Fruit fly (Drosophila melanogaster): ENCODE measurements around the gene slow.

The slow gene

DNA sequence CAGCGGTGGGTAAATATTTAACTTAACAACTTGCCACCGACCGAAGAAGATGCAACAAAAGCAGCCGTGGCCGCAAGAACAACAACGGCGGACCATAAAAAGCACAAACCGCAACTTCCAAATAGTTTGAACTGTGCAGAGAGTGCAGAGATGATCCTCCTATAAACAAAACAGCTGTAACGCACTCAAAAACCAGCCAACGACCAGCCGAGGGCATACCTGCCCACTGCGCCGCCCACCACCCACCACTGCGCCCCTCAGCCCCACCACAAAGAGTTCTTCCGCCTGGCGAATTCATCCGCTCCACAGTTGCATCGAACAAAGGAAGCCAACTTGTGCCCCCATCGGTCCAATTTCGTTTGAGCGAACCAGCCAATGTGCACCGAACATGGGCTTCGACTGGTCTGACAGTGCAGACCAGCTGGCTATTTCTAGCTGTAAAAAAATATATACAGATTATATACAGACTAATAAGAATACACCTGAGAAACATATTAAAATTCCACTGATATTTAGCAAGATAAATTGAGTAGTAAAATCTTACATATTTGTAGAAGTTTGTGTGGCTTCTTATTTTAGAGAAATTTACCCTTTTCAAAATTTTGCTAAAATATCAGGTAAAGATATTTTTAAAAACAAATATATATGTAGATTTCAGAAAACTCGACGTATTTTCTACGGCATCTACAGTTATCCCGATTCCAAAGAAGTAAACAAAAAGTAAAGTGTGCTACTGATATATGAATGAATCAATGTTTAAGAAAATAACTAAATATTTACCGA lies 508 bp upstream of the slow start:
- TF ChIP-seq CG34367 (tag; optimal IDR thresholded peaks at IDR 0.05) (no peak), CG17806 (tag; optimal IDR thresholded peaks at IDR 0.05) (no peak), D1 (tag; optimal IDR thresholded peaks at IDR 0.05) (no peak), CG10348 (GFP tag; IDR thresholded peaks at IDR 0.05) (no peak), Pif1B (GFP tag; optimal IDR thresholded peaks at IDR 0.05) (no peak), CG14655 (GFP tag; optimal IDR thresholded peaks at IDR 0.05) (peak; percentile 26), CG12605 (GFP tag; IDR thresholded peaks at IDR 0.05) (no peak), CG8301 (tag; optimal IDR thresholded peaks at IDR 0.05) (no peak), CG9948 (tag; optimal IDR thresholded peaks at IDR 0.05) (no peak), CG32121 (GFP tag; IDR thresholded peaks at IDR 0.05) (no peak; the same call in 1 of the 2 replicates), CG13204 (GFP tag; optimal IDR thresholded peaks at IDR 0.05) (peak; percentile 82), EcR (GFP tag; optimal IDR thresholded peaks at IDR 0.05) (peak; percentile 62), rn (GFP tag; IDR thresholded peaks at IDR 0.05) (no peak), fd96Ca (GFP tag; IDR thresholded peaks at IDR 0.05) (no peak), Ets98B (GFP tag; IDR thresholded peaks at IDR 0.05) (peak; percentile 14; the same call in 1 of the 2 replicates), CG8159 (tag; optimal IDR thresholded peaks at IDR 0.05) (peak; percentile 28), CG15710 (tag; optimal IDR thresholded peaks at IDR 0.05) (no peak), CG4496 (GFP tag; IDR thresholded peaks at IDR 0.05) (peak; percentile 51; the same call in 2 of the 3 replicates), gl (tag; optimal IDR thresholded peaks at IDR 0.05) (no peak), Pif1A (GFP tag; optimal IDR thresholded peaks at IDR 0.05) (no peak), Snoo (tag; optimal IDR thresholded peaks at IDR 0.05) (no peak)

DNA sequence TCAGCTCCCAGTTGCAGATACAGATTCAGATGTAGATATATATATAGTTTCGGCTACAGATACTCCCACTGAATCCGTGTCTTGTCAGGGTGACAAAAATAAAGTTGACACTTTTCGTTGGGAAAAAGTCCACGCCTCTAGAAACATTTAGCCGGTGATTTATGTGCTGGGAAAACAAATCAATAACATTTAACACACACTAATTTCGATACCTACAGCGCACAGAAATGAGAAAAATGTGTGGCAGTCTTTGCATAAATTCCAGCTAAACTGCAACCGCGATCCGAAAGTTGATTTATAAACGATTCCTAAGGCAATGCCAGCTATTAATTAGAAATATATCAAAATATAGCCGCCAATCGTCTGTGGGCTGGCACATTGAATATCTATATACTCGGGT lies 4.0 kb downstream of the slow start:
- TF ChIP-seq Pif1B (GFP tag; optimal IDR thresholded peaks at IDR 0.05) (no peak), CG15710 (tag; optimal IDR thresholded peaks at IDR 0.05) (no peak), CG32121 (GFP tag; IDR thresholded peaks at IDR 0.05) (no peak), gl (tag; optimal IDR thresholded peaks at IDR 0.05) (no peak), CG10348 (GFP tag; IDR thresholded peaks at IDR 0.05) (no peak), CG8301 (tag; optimal IDR thresholded peaks at IDR 0.05) (no peak), EcR (GFP tag; optimal IDR thresholded peaks at IDR 0.05) (no peak), CG8159 (tag; optimal IDR thresholded peaks at IDR 0.05) (no peak), CG34367 (tag; optimal IDR thresholded peaks at IDR 0.05) (no peak), CG13204 (GFP tag; optimal IDR thresholded peaks at IDR 0.05) (no peak), CG9948 (tag; optimal IDR thresholded peaks at IDR 0.05) (no peak), Pif1A (GFP tag; optimal IDR thresholded peaks at IDR 0.05) (no peak), fd96Ca (GFP tag; IDR thresholded peaks at IDR 0.05) (no peak), CG14655 (GFP tag; optimal IDR thresholded peaks at IDR 0.05) (no peak)

DNA sequence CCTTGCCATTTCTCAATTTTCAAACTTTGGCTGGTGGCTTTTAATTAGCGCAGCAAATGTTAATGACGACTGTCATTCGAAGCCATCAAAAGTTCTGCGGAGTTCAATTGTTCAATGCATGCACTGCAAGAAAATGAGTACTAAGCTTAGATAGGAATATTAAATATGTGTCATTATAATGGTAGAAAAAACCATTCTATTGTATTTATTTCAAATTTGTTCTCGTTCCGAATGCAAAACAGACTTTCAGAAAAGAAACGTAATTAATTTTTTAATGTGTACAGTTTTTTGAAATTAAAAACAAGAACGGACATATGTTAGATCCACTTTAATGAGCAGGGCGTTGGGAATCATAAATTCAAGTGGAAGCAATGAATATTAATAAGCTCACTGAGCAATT lies 4.9 kb downstream of the slow start:
- no peak for TF ChIP-seq CG8301 (tag; optimal IDR thresholded peaks at IDR 0.05)
- no peak for TF ChIP-seq Ets98B (GFP tag; IDR thresholded peaks at IDR 0.05)
- no peak for TF ChIP-seq Snoo (tag; optimal IDR thresholded peaks at IDR 0.05)
- TF ChIP-seq CG17806 (tag; optimal IDR thresholded peaks at IDR 0.05): no peak
- no peak for TF ChIP-seq D1 (tag; optimal IDR thresholded peaks at IDR 0.05)
- TF ChIP-seq gl (tag; optimal IDR thresholded peaks at IDR 0.05): no peak
- TF ChIP-seq CG4496 (GFP tag; IDR thresholded peaks at IDR 0.05): no peak
- TF ChIP-seq CG13204 (GFP tag; optimal IDR thresholded peaks at IDR 0.05): no peak
- no peak for TF ChIP-seq CG14655 (GFP tag; optimal IDR thresholded peaks at IDR 0.05)
- no peak for TF ChIP-seq CG10348 (GFP tag; IDR thresholded peaks at IDR 0.05)
- no peak for TF ChIP-seq CG15710 (tag; optimal IDR thresholded peaks at IDR 0.05)
- TF ChIP-seq CG34367 (tag; optimal IDR thresholded peaks at IDR 0.05): no peak
- TF ChIP-seq CG9948 (tag; optimal IDR thresholded peaks at IDR 0.05): no peak
- no peak for TF ChIP-seq rn (GFP tag; IDR thresholded peaks at IDR 0.05)
- TF ChIP-seq Pif1B (GFP tag; optimal IDR thresholded peaks at IDR 0.05): no peak
- TF ChIP-seq CG12605 (GFP tag; IDR thresholded peaks at IDR 0.05): no peak
- TF ChIP-seq fd96Ca (GFP tag; IDR thresholded peaks at IDR 0.05): no peak
- TF ChIP-seq Pif1A (GFP tag; optimal IDR thresholded peaks at IDR 0.05): no peak
- TF ChIP-seq CG8159 (tag; optimal IDR thresholded peaks at IDR 0.05): no peak
- no peak for TF ChIP-seq EcR (GFP tag; optimal IDR thresholded peaks at IDR 0.05)

DNA sequence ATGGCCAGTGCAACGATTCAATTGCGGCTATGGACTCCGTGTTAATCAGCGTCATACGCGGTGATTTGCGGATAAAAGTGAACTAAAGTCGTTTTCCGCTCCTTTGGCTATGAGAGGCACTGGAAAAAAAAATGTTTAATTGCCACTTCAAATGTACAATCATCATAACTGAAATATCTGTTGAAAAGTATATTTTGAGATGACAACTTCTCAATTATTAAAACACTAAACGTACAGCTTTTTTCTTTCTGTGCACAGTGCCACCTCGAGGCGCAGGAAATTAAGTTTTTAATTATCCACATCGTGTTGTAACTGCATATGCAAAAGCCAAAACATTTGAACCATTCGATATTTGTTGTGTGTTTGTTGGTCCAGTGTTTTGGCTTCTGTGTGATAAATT lies 8.6 kb downstream of the slow start:
- TF ChIP-seq CG4496 (GFP tag; IDR thresholded peaks at IDR 0.05): peak; percentile 89
- peak; percentile 18 for TF ChIP-seq Pif1B (GFP tag; optimal IDR thresholded peaks at IDR 0.05)
- TF ChIP-seq CG13204 (GFP tag; optimal IDR thresholded peaks at IDR 0.05): no peak
- TF ChIP-seq EcR (GFP tag; optimal IDR thresholded peaks at IDR 0.05): no peak
- TF ChIP-seq CG10348 (GFP tag; IDR thresholded peaks at IDR 0.05): 0 out of 2 replicates have a peak, but pooled peaks have one; percentile 23
- peak; percentile 11 for TF ChIP-seq CG8159 (tag; optimal IDR thresholded peaks at IDR 0.05)
- TF ChIP-seq gl (tag; optimal IDR thresholded peaks at IDR 0.05): no peak
- TF ChIP-seq Ets98B (GFP tag; IDR thresholded peaks at IDR 0.05): peak; percentile 82
- TF ChIP-seq CG32121 (GFP tag; IDR thresholded peaks at IDR 0.05): peak; percentile 88
- no peak for TF ChIP-seq CG34367 (tag; optimal IDR thresholded peaks at IDR 0.05)
- TF ChIP-seq CG8301 (tag; optimal IDR thresholded peaks at IDR 0.05): peak; percentile 58
- peak; percentile 86 for TF ChIP-seq fd96Ca (GFP tag; IDR thresholded peaks at IDR 0.05)
- peak; percentile 72 for TF ChIP-seq CG14655 (GFP tag; optimal IDR thresholded peaks at IDR 0.05)
- peak; percentile 43; the same call in 1 of the 2 replicates for TF ChIP-seq rn (GFP tag; IDR thresholded peaks at IDR 0.05)

DNA sequence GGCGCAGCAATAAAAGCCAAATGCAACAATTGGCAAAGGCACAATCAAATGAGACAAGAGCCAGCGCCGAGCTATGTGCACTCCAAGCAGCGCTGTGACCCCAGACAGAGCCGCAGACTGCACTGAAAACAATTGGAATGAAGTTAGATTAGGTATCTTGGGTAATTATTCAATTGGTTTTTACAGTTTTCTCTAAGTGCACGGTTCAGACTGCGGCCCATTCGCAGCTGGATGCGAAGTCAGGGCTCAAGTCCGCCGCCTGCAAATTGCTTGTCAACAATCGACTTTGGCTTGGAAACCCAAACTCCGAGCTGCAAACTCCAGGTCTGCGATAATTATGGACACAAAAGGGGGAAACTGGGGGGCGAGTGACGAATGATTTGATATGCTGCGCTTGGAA lies 9.4 kb downstream of the slow start:
- no peak for TF ChIP-seq CG12605 (GFP tag; IDR thresholded peaks at IDR 0.05)
- no peak for TF ChIP-seq CG32121 (GFP tag; IDR thresholded peaks at IDR 0.05)
- TF ChIP-seq CG4496 (GFP tag; IDR thresholded peaks at IDR 0.05): 0 out of 3 replicates have a peak, but pooled peaks have one; percentile 45
- peak; percentile 4 for TF ChIP-seq CG8301 (tag; optimal IDR thresholded peaks at IDR 0.05)
- no peak for TF ChIP-seq D1 (tag; optimal IDR thresholded peaks at IDR 0.05)
- TF ChIP-seq CG17806 (tag; optimal IDR thresholded peaks at IDR 0.05): no peak
- no peak for TF ChIP-seq gl (tag; optimal IDR thresholded peaks at IDR 0.05)
- TF ChIP-seq CG9948 (tag; optimal IDR thresholded peaks at IDR 0.05): no peak
- peak; percentile 35 for TF ChIP-seq CG14655 (GFP tag; optimal IDR thresholded peaks at IDR 0.05)
- no peak for TF ChIP-seq CG8159 (tag; optimal IDR thresholded peaks at IDR 0.05)
- TF ChIP-seq CG10348 (GFP tag; IDR thresholded peaks at IDR 0.05): no peak
- TF ChIP-seq rn (GFP tag; IDR thresholded peaks at IDR 0.05): no peak
- TF ChIP-seq EcR (GFP tag; optimal IDR thresholded peaks at IDR 0.05): no peak
- TF ChIP-seq CG15710 (tag; optimal IDR thresholded peaks at IDR 0.05): no peak
- TF ChIP-seq Snoo (tag; optimal IDR thresholded peaks at IDR 0.05): no peak
- no peak for TF ChIP-seq CG34367 (tag; optimal IDR thresholded peaks at IDR 0.05)
- no peak for TF ChIP-seq Pif1B (GFP tag; optimal IDR thresholded peaks at IDR 0.05)
- no peak for TF ChIP-seq Pif1A (GFP tag; optimal IDR thresholded peaks at IDR 0.05)
- TF ChIP-seq Ets98B (GFP tag; IDR thresholded peaks at IDR 0.05): peak; percentile 50
- TF ChIP-seq CG13204 (GFP tag; optimal IDR thresholded peaks at IDR 0.05): no peak
- TF ChIP-seq fd96Ca (GFP tag; IDR thresholded peaks at IDR 0.05): peak; percentile 66; the same call in 2 of the 3 replicates

Measured in whole organism, pupa.